Worm (Caenorhabditis elegans) whole organism, L4 larva: ENCODE measurements around the gene paqr-1.

Experiments used
- F26F4.8 ChIP-seq: fragments of 200-800 bp; sonication (Bioruptor generic); conservative IDR thresholded peaks from 2 replicates; pipeline ENCODE4 v1.3.6; 2022; ENCODE audit warnings: missing genetic modification characterization, missing compliant biosample characterization
- F49E8.2 ChIP-seq: sonication (generic microtip); optimal IDR thresholded peaks from 2 replicates; lab custom pipeline; 2016; ENCODE audit warnings: missing compliant biosample characterization, mild to moderate bottlenecking, missing genetic modification characterization, borderline replicate concordance
- Y48G9A.11 ChIP-seq: fragments of 200-800 bp; sonication (Bioruptor generic); IDR thresholded peaks from 2 replicates; pipeline ENCODE4 v1.3.6; 2022; ENCODE audit warnings: missing genetic modification reagents, missing genetic modification characterization, missing compliant biosample characterization
- ZK337.2 ChIP-seq: fragments of 200-800 bp; sonication (Bioruptor generic); IDR thresholded peaks from 2 replicates; pipeline ENCODE4 v1.3.6; 2022; ENCODE audit warnings: missing genetic modification reagents, missing genetic modification characterization, missing compliant biosample characterization
- aly-2 ChIP-seq: sonication (generic microtip); optimal IDR thresholded peaks from 2 replicates; lab custom pipeline; 2018; ENCODE audit warnings: missing biosample characterization, missing genetic modification characterization
- ama-1 ChIP-seq: fragments of 150-350 bp; optimal IDR thresholded peaks from 2 replicates; lab custom pipeline; 2014; ENCODE audit warnings: inconsistent platforms, mixed read lengths
- arid-1 ChIP-seq: fragments of 200-800 bp; sonication (Bioruptor generic); conservative IDR thresholded peaks from 2 replicates; pipeline ENCODE4 v1.3.6; 2022; ENCODE audit warnings: missing genetic modification reagents, missing genetic modification characterization, missing compliant biosample characterization
- attf-4 ChIP-seq: sonication (generic microtip); optimal IDR thresholded peaks from 3 replicates; lab custom pipeline; 2017; ENCODE audit warnings: missing biosample characterization, missing genetic modification characterization
- ceh-20 ChIP-seq: fragments of 200-800 bp; sonication (Bioruptor generic); IDR thresholded peaks from 2 replicates; pipeline ENCODE4 v1.3.6; 2022; ENCODE audit warnings: missing genetic modification reagents, missing genetic modification characterization, missing compliant biosample characterization
- ceh-32 ChIP-seq: sonication (generic microtip); optimal IDR thresholded peaks from 2 replicates; lab custom pipeline; 2016; ENCODE audit warnings: mild to moderate bottlenecking, missing genetic modification characterization, missing compliant biosample characterization; ENCODE audit not compliant: poor library complexity
- ceh-44 ChIP-seq: fragments of 200-800 bp; sonication (Bioruptor generic); IDR thresholded peaks from 2 replicates; pipeline ENCODE4 v1.3.6; 2022; ENCODE audit warnings: missing genetic modification reagents, missing genetic modification characterization, missing compliant biosample characterization
- ceh-62 ChIP-seq: sonication (generic microtip); optimal IDR thresholded peaks from 2 replicates; lab custom pipeline; 2017; ENCODE audit warnings: missing biosample characterization, missing genetic modification characterization
- ces-1 ChIP-seq: fragments of 150-350 bp; sonication (generic microtip); optimal IDR thresholded peaks from 4 replicates; lab custom pipeline; 2014; ENCODE audit warnings: missing biosample characterization, missing genetic modification reagents, missing genetic modification characterization
- cey-2 ChIP-seq: sonication (generic microtip); optimal IDR thresholded peaks from 3 replicates; lab custom pipeline; 2017; ENCODE audit warnings: missing genetic modification characterization, mild to moderate bottlenecking, missing compliant biosample characterization, antibody characterized with exemption, borderline replicate concordance; ENCODE audit not compliant: insufficient read depth
- daf-12 ChIP-seq: fragments of 150-350 bp; optimal IDR thresholded peaks from 2 replicates; lab custom pipeline; 2014; ENCODE audit warnings: missing biosample characterization, missing genetic modification reagents, missing genetic modification characterization
- daf-16 ChIP-seq, 3 experiments: sonication (generic microtip); optimal IDR thresholded peaks; 2 replicates each; lab custom pipeline; 2016 to 2017; ENCODE audit warnings: missing genetic modification characterization in 3 of 3, missing genetic modification reagents in 3 of 3, mild to moderate bottlenecking in 2 of 3, missing compliant biosample characterization in 2 of 3, missing biosample characterization in 1 of 3, moderate library complexity in 1 of 3
- dmd-6 ChIP-seq: fragments of 200-800 bp; sonication (Bioruptor generic); IDR thresholded peaks from 2 replicates; pipeline ENCODE4 v1.3.6; 2022; ENCODE audit warnings: missing genetic modification reagents, missing genetic modification characterization, missing compliant biosample characterization
- dve-1 ChIP-seq: sonication (generic microtip); optimal IDR thresholded peaks from 2 replicates; lab custom pipeline; 2017; ENCODE audit warnings: antibody characterized with exemption, mild to moderate bottlenecking, missing genetic modification characterization, missing compliant biosample characterization; ENCODE audit not compliant: insufficient read depth
- egl-43 ChIP-seq: fragments of 200-800 bp; sonication (Bioruptor generic); IDR thresholded peaks from 2 replicates; pipeline ENCODE4 v1.3.6; 2022; ENCODE audit warnings: missing genetic modification reagents, missing genetic modification characterization, missing compliant biosample characterization
- gei-8 ChIP-seq: fragments of 200-800 bp; sonication (Bioruptor generic); optimal IDR thresholded peaks from 2 replicates; lab custom pipeline; 2018; ENCODE audit warnings: mild to moderate bottlenecking, missing genetic modification characterization, missing compliant biosample characterization
- hlh-30 ChIP-seq: sonication (generic microtip); optimal IDR thresholded peaks from 2 replicates; lab custom pipeline; 2017; ENCODE audit warnings: antibody characterized with exemption, mild to moderate bottlenecking, missing genetic modification characterization, missing compliant biosample characterization; ENCODE audit not compliant: insufficient read depth
- hmg-1.1 ChIP-seq: fragments of 200-800 bp; sonication (Bioruptor generic); IDR thresholded peaks from 2 replicates; pipeline ENCODE4 v1.3.6; 2022; ENCODE audit warnings: missing genetic modification reagents, missing genetic modification characterization, missing compliant biosample characterization
- lin-13 ChIP-seq: fragments of 150-350 bp; optimal IDR thresholded peaks from 2 replicates; lab custom pipeline; 2014; ENCODE audit warnings: missing biosample characterization, missing genetic modification reagents, missing genetic modification characterization
- lin-15B ChIP-seq: fragments of 150-350 bp; sonication (generic microtip); optimal IDR thresholded peaks from 3 replicates; lab custom pipeline; 2014; ENCODE audit warnings: missing biosample characterization, missing genetic modification characterization
- lin-29 ChIP-seq: fragments of 200-800 bp; sonication (Bioruptor generic); IDR thresholded peaks from 2 replicates; pipeline ENCODE4 v1.3.6; 2022; ENCODE audit warnings: missing genetic modification reagents, missing genetic modification characterization, missing compliant biosample characterization
- lsy-2 ChIP-seq, 2 experiments: fragments of 150-350 bp in 1 of 2; sonication (generic microtip) in 1 of 2; optimal IDR thresholded peaks; 2 replicates each; lab custom pipeline; 2014 to 2017; ENCODE audit warnings: missing biosample characterization in 2 of 2, missing genetic modification characterization in 2 of 2
- mdl-1 ChIP-seq, 2 experiments: fragments of 150-350 bp in 1 of 2; sonication (generic microtip) in 1 of 2; optimal IDR thresholded peaks; 2 replicates each; lab custom pipeline; 2014 to 2017; ENCODE audit warnings: missing biosample characterization in 2 of 2, missing genetic modification characterization in 2 of 2
- mdt-29 ChIP-seq: fragments of 200-800 bp; sonication (Bioruptor generic); IDR thresholded peaks from 2 replicates; pipeline ENCODE4 v1.3.6; 2022; ENCODE audit warnings: missing genetic modification reagents, missing genetic modification characterization, missing compliant biosample characterization
- mxl-2 ChIP-seq: fragments of 200-800 bp; sonication (Bioruptor generic); conservative IDR thresholded peaks from 2 replicates; pipeline ENCODE4 v1.3.6; 2022; ENCODE audit warnings: missing genetic modification reagents, missing genetic modification characterization, missing compliant biosample characterization
- mxl-3 ChIP-seq: fragments of 200-800 bp; sonication (Bioruptor generic); optimal IDR thresholded peaks from 2 replicates; lab custom pipeline; 2018; ENCODE audit warnings: mild to moderate bottlenecking, missing genetic modification characterization, missing compliant biosample characterization
- nhr-10 ChIP-seq: fragments of 150-350 bp; optimal IDR thresholded peaks from 2 replicates; lab custom pipeline; 2014; ENCODE audit warnings: missing biosample characterization, missing genetic modification characterization
- nhr-102 ChIP-seq: sonication (generic microtip); optimal IDR thresholded peaks from 2 replicates; lab custom pipeline; 2016; ENCODE audit warnings: mild to moderate bottlenecking, missing genetic modification characterization, moderate library complexity, missing compliant biosample characterization
- nhr-111 ChIP-seq: fragments of 200-800 bp; sonication (Bioruptor generic); optimal IDR thresholded peaks from 2 replicates; lab custom pipeline; 2018; ENCODE audit warnings: mild to moderate bottlenecking, missing genetic modification characterization, missing compliant biosample characterization
- nhr-25 ChIP-seq: sonication (generic microtip); optimal IDR thresholded peaks from 2 replicates; lab custom pipeline; 2017; ENCODE audit warnings: missing genetic modification characterization, mild to moderate bottlenecking, missing compliant biosample characterization, antibody characterized with exemption, moderate library complexity, borderline replicate concordance; ENCODE audit not compliant: insufficient read depth
- nhr-41 ChIP-seq: fragments of 200-800 bp; sonication (Bioruptor generic); IDR thresholded peaks from 2 replicates; pipeline ENCODE4 v1.3.6; 2022; ENCODE audit warnings: missing genetic modification reagents, missing genetic modification characterization, missing compliant biosample characterization
- nhr-42 ChIP-seq: fragments of 200-800 bp; sonication (Bioruptor generic); IDR thresholded peaks from 2 replicates; pipeline ENCODE4 v1.3.6; 2022; ENCODE audit warnings: missing genetic modification characterization, missing compliant biosample characterization
- nhr-48 ChIP-seq: sonication (generic microtip); optimal IDR thresholded peaks from 2 replicates; lab custom pipeline; 2016; ENCODE audit warnings: mild to moderate bottlenecking, missing genetic modification characterization, missing compliant biosample characterization
- nhr-6 ChIP-seq: fragments of 150-350 bp; optimal IDR thresholded peaks from 2 replicates; lab custom pipeline; 2014; ENCODE audit warnings: missing biosample characterization, missing genetic modification characterization
- nhr-76 ChIP-seq: fragments of 150-350 bp; optimal IDR thresholded peaks from 2 replicates; lab custom pipeline; 2014; ENCODE audit warnings: missing biosample characterization, missing genetic modification characterization
- nhr-77 ChIP-seq: fragments of 150-350 bp; optimal IDR thresholded peaks from 2 replicates; lab custom pipeline; 2014; ENCODE audit warnings: missing biosample characterization, missing genetic modification characterization
- php-3 ChIP-seq: fragments of 200-800 bp; sonication (Bioruptor generic); IDR thresholded peaks from 2 replicates; pipeline ENCODE4 v1.3.6; 2022; ENCODE audit warnings: missing genetic modification reagents, missing genetic modification characterization, missing compliant biosample characterization
- set-16 ChIP-seq: fragments of 200-800 bp; sonication (Bioruptor generic); IDR thresholded peaks from 2 replicates; pipeline ENCODE4 v1.3.6; 2022; ENCODE audit warnings: missing genetic modification reagents, missing genetic modification characterization, missing compliant biosample characterization
- skn-1 ChIP-seq: fragments of 150-350 bp; optimal IDR thresholded peaks from 2 replicates; lab custom pipeline; 2014; ENCODE audit warnings: missing biosample characterization, missing genetic modification characterization
- snpc-1.2 ChIP-seq: fragments of 200-800 bp; sonication (Bioruptor generic); IDR thresholded peaks from 2 replicates; pipeline ENCODE4 v1.3.6; 2022; ENCODE audit warnings: missing genetic modification reagents, missing genetic modification characterization, missing compliant biosample characterization
- unc-39 ChIP-seq: sonication (generic microtip); optimal IDR thresholded peaks from 2 replicates; lab custom pipeline; 2017; ENCODE audit warnings: missing biosample characterization, missing genetic modification characterization
- vab-7 ChIP-seq: fragments of 200-800 bp; sonication (Bioruptor generic); IDR thresholded peaks from 2 replicates; pipeline ENCODE4 v1.3.6; 2022; ENCODE audit warnings: missing genetic modification reagents, missing genetic modification characterization, missing compliant biosample characterization
- zip-2 ChIP-seq: fragments of 150-350 bp; optimal IDR thresholded peaks from 2 replicates; lab custom pipeline; 2014; ENCODE audit warnings: missing biosample characterization, missing genetic modification characterization
- ztf-11 ChIP-seq: fragments of 150-350 bp; optimal IDR thresholded peaks from 2 replicates; lab custom pipeline; 2014; ENCODE audit warnings: missing biosample characterization, missing genetic modification characterization

paqr-1 gene

ce11 chrIV:6556624-6557368 is 1.6 kb upstream of the paqr-1 start, which contains the start of gene try-3 (continued):
- TF ChIP-seq daf-16 (GFP tag; optimal IDR thresholded peaks at IDR 0.05; lab: Kevin White, UChicago) = peak; percentile 0 to 45
- peak; percentile 79 for TF ChIP-seq daf-16 (tag; optimal IDR thresholded peaks at IDR 0.05; lab: Kevin White, UChicago)
- peak; percentile 78 for TF ChIP-seq mdt-29 (GFP tag; lab: Robert Waterston, UW)
- no peak for TF ChIP-seq ztf-11 (tag; lab: Kevin White, UChicago)
- TF ChIP-seq nhr-77 (tag; lab: Kevin White, UChicago) = peak; percentile 52
- TF ChIP-seq lsy-2 (tag; optimal IDR thresholded peaks at IDR 0.05; lab: Kevin White, UChicago) = peak in 1 of 2 experiments; percentile 67
- 0 out of 2 replicates have a peak, but pooled peaks have one; percentile 14 for TF ChIP-seq ZK337.2 (GFP tag; lab: Robert Waterston, UW)
- peak; percentile 91; the same call in 1 of the 2 replicates for TF ChIP-seq ceh-44 (GFP tag; lab: Robert Waterston, UW)
- TF ChIP-seq nhr-42 (GFP tag; lab: Robert Waterston, UW) = peak; percentile 71; the same call in 1 of the 2 replicates
- peak; percentile 98 for TF ChIP-seq snpc-1.2 (GFP tag; lab: Robert Waterston, UW)
- no peak for TF ChIP-seq cey-2 (tag; lab: Kevin White, UChicago)
- TF ChIP-seq zip-2 = peak; percentile 40
- TF ChIP-seq aly-2 = no peak
- TF ChIP-seq nhr-6 (tag; lab: Kevin White, UChicago) = no peak
- TF ChIP-seq hmg-1.1 (GFP tag; lab: Robert Waterston, UW) = peak; percentile 88
- no peak for TF ChIP-seq ceh-62 (tag; lab: Kevin White, UChicago)
- TF ChIP-seq F26F4.8 = peak; percentile 76
- TF ChIP-seq lin-15B = no peak
- TF ChIP-seq Y48G9A.11 (GFP tag; lab: Robert Waterston, UW) = peak; percentile 76
- TF ChIP-seq mdl-1 (tag; optimal IDR thresholded peaks at IDR 0.05; lab: Kevin White, UChicago) = peak in 1 of 2 experiments; percentile 22
- no peak for TF ChIP-seq ceh-32 (tag; lab: Kevin White, UChicago)
- TF ChIP-seq mxl-2 (GFP tag; lab: Robert Waterston, UW) = 0 out of 2 replicates have a peak, but pooled peaks have one; percentile 16
- TF ChIP-seq egl-43 (GFP tag; lab: Robert Waterston, UW) = no peak
- peak; percentile 60; the same call in 1 of the 2 replicates for TF ChIP-seq ceh-20 (GFP tag; lab: Robert Waterston, UW)
- peak; percentile 68 for TF ChIP-seq hlh-30 (tag; lab: Kevin White, UChicago)
- TF ChIP-seq F49E8.2 = peak; percentile 57
- TF ChIP-seq ces-1 (GFP tag; lab: Kevin White, UChicago) = no peak
- 0 out of 2 replicates have a peak, but pooled peaks have one; percentile 12 for TF ChIP-seq php-3 (GFP tag; lab: Robert Waterston, UW)
- TF ChIP-seq gei-8 (GFP tag; lab: Kevin White, UChicago) = peak; percentile 73
- no peak for TF ChIP-seq ama-1
- TF ChIP-seq vab-7 (GFP tag; lab: Robert Waterston, UW) = peak; percentile 84
- peak; percentile 66 for TF ChIP-seq dmd-6
- TF ChIP-seq nhr-76 (tag; lab: Kevin White, UChicago) = no peak
- TF ChIP-seq dve-1 (tag; lab: Kevin White, UChicago) = peak; percentile 27
- TF ChIP-seq nhr-41 (GFP tag; lab: Robert Waterston, UW) = peak; percentile 30; the same call in 1 of the 2 replicates
- peak; percentile 46 for TF ChIP-seq nhr-102
- no peak for TF ChIP-seq nhr-25 (tag; lab: Kevin White, UChicago)
- no peak for TF ChIP-seq attf-4 (tag; lab: Kevin White, UChicago)
- TF ChIP-seq set-16 (GFP tag; lab: Robert Waterston, UW) = no peak; the same call in none of the 2 replicates
- peak; percentile 41 for TF ChIP-seq lin-13 (GFP tag; lab: Kevin White, UChicago)
- TF ChIP-seq daf-12 (tag; lab: Kevin White, UChicago) = no peak
- peak; percentile 80 for TF ChIP-seq arid-1 (GFP tag; lab: Robert Waterston, UW)
- no peak for TF ChIP-seq unc-39 (tag; lab: Kevin White, UChicago)
- TF ChIP-seq mxl-3 (GFP tag; lab: Kevin White, UChicago) = peak; percentile 49
- TF ChIP-seq skn-1 (tag; lab: Kevin White, UChicago) = no peak
- peak; percentile 34 for TF ChIP-seq nhr-48 (tag; lab: Kevin White, UChicago)
- TF ChIP-seq nhr-10 (tag; lab: Kevin White, UChicago) = peak; percentile 27
- TF ChIP-seq nhr-111 (GFP tag; lab: Kevin White, UChicago) = no peak
- TF ChIP-seq lin-29 (GFP tag; lab: Robert Waterston, UW) = no peak
